Worm (Caenorhabditis elegans): ENCODE data around the gene M01D1.12.
"Not testable (repeated sequence)": the region's sequence is repeated elsewhere in the genome, so short reads cannot be mapped to it uniquely, and the experiment has no call there.

DNA sequence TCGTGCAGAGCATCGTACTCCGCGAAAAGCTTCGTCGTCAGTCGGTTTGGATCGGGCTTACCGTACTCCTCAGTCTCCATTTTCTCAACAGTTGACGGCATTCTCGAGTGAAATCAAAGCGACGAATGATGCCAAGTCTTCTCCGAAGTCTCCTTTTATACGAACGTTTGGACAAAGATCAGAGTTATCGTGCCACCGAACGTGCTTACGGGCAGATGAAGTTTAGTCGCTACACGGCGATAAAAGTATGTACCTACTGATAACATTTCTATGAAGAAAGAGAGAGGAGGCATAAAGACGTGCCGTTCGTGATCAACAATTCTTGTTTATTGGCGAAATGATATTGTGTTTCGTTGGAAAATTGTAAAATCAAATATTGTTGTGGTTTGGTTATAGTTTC, 20.4 kb upstream of the M01D1.12 start, which contains the start of gene F45D11.14:
- TF ChIP-seq sup-37 (GFP tag; optimal IDR thresholded peaks at IDR 0.05); tbx-2 (tag; optimal IDR thresholded peaks at IDR 0.05); fkh-10 (GFP tag; optimal IDR thresholded peaks at IDR 0.05); nhr-237 (tag; optimal IDR thresholded peaks at IDR 0.05); ztf-11 (tag; optimal IDR thresholded peaks at IDR 0.05); snpc-4 (tag; optimal IDR thresholded peaks at IDR 0.05); nhr-11 (tag; optimal IDR thresholded peaks at IDR 0.05): not testable (repeated sequence)
